Worm (Caenorhabditis elegans): ENCODE data around the gene bath-31.

ce11 chrII:3782309-3783000, 50.7 kb downstream of the bath-31 start, which contains the start of gene T24E12.2:
- no peak for TF ChIP-seq ztf-23 (GFP tag; IDR thresholded peaks at IDR 0.05)
- TF ChIP-seq med-1 (GFP tag; optimal IDR thresholded peaks at IDR 0.05; ENCODE audit: insufficient read depth), result no peak
- TF ChIP-seq flt-1 (GFP tag; IDR thresholded peaks at IDR 0.05), result no peak
- no peak for TF ChIP-seq klf-2 (GFP tag; conservative IDR thresholded peaks at IDR 0.05)
- TF ChIP-seq ref-1 (GFP tag; conservative IDR thresholded peaks at IDR 0.05), result no peak
- TF ChIP-seq T22C8.4 (GFP tag; IDR thresholded peaks at IDR 0.05), result no peak

Data from whole organism, midembryonic.